Worm (Caenorhabditis elegans) whole organism, late embryonic: ENCODE data around the gene ptp-8.
"Not testable (repeated sequence)": the region's sequence is repeated elsewhere in the genome, so short reads cannot be mapped to it uniquely, and the experiment has no call there.

Experiments used
- C08G9.2 ChIP-seq: sonication (generic microtip); optimal IDR thresholded peaks from 2 replicates; lab custom pipeline; 2016; ENCODE audit warnings: mild to moderate bottlenecking, missing genetic modification characterization, moderate library complexity, missing compliant biosample characterization
- C38D4.7 ChIP-seq: fragments of 200-800 bp; sonication (Bioruptor generic); optimal IDR thresholded peaks from 2 replicates; lab custom pipeline; 2018; ENCODE audit warnings: mild to moderate bottlenecking, missing genetic modification characterization, moderate library complexity, missing compliant biosample characterization
- K09A11.1 ChIP-seq: sonication (generic microtip); optimal IDR thresholded peaks from 2 replicates; lab custom pipeline; 2017; ENCODE audit warnings: antibody characterized with exemption, mild to moderate bottlenecking, missing genetic modification characterization, missing compliant biosample characterization; ENCODE audit not compliant: insufficient read depth
- Y22D7AL.16 ChIP-seq: sonication (generic microtip); optimal IDR thresholded peaks from 2 replicates; lab custom pipeline; 2016; ENCODE audit warnings: missing genetic modification characterization, missing compliant biosample characterization
- ahr-1 ChIP-seq: sonication (generic microtip); optimal IDR thresholded peaks from 2 replicates; lab custom pipeline; 2016; ENCODE audit warnings: missing genetic modification characterization, missing compliant biosample characterization
- ama-1 ChIP-seq: fragments of 150-350 bp; optimal IDR thresholded peaks from 2 replicates; lab custom pipeline; 2014
- ceh-14 ChIP-seq: sonication (generic microtip); optimal IDR thresholded peaks from 2 replicates; lab custom pipeline; 2016; ENCODE audit warnings: missing genotype, missing genetic modification characterization, missing compliant biosample characterization
- ceh-18 ChIP-seq: sonication (generic microtip); optimal IDR thresholded peaks from 2 replicates; lab custom pipeline; 2016; ENCODE audit warnings: missing genetic modification characterization, missing compliant biosample characterization
- ceh-22 ChIP-seq: sonication (generic microtip); optimal IDR thresholded peaks from 2 replicates; lab custom pipeline; 2017; ENCODE audit warnings: missing biosample characterization, missing genetic modification characterization
- ceh-24 ChIP-seq: sonication (generic microtip); optimal IDR thresholded peaks from 2 replicates; lab custom pipeline; 2016; ENCODE audit warnings: mild to moderate bottlenecking, missing genetic modification characterization, missing compliant biosample characterization
- ceh-31 ChIP-seq: sonication (generic microtip); optimal IDR thresholded peaks from 2 replicates; lab custom pipeline; 2016; ENCODE audit warnings: missing genetic modification characterization, missing compliant biosample characterization
- ceh-34 ChIP-seq: sonication (generic microtip); optimal IDR thresholded peaks from 2 replicates; lab custom pipeline; 2016; ENCODE audit warnings: mild to moderate bottlenecking, missing genetic modification characterization, missing compliant biosample characterization
- ceh-48 ChIP-seq: sonication (generic microtip); optimal IDR thresholded peaks from 2 replicates; lab custom pipeline; 2016; ENCODE audit warnings: missing genetic modification characterization, inconsistent platforms, missing compliant biosample characterization
- ceh-6 ChIP-seq: fragments of 200-800 bp; sonication (Bioruptor generic); optimal IDR thresholded peaks from 2 replicates; lab custom pipeline; 2018; ENCODE audit warnings: mild to moderate bottlenecking, missing genetic modification characterization, missing compliant biosample characterization
- dmd-4 ChIP-seq: sonication (generic microtip); optimal IDR thresholded peaks from 2 replicates; lab custom pipeline; 2016; ENCODE audit warnings: borderline replicate concordance, missing genetic modification characterization, missing compliant biosample characterization
- elt-4 ChIP-seq: sonication (generic microtip); optimal IDR thresholded peaks from 2 replicates; lab custom pipeline; 2016; ENCODE audit warnings: missing genetic modification characterization, missing compliant biosample characterization
- ets-4 ChIP-seq: sonication (generic microtip); optimal IDR thresholded peaks from 2 replicates; lab custom pipeline; 2016; ENCODE audit warnings: missing genetic modification characterization, missing compliant biosample characterization
- eyg-1 ChIP-seq: sonication (generic microtip); optimal IDR thresholded peaks from 2 replicates; lab custom pipeline; 2016; ENCODE audit warnings: missing genotype, missing genetic modification characterization, missing compliant biosample characterization
- fkh-10 ChIP-seq: fragments of 150-350 bp; optimal IDR thresholded peaks from 2 replicates; lab custom pipeline; 2014; ENCODE audit warnings: missing biosample characterization, missing genetic modification reagents, missing genetic modification characterization
- fkh-6 ChIP-seq: sonication (generic microtip); optimal IDR thresholded peaks from 2 replicates; lab custom pipeline; 2016; ENCODE audit warnings: missing genetic modification characterization, missing compliant biosample characterization
- gmeb-2 ChIP-seq: sonication (generic microtip); optimal IDR thresholded peaks from 2 replicates; lab custom pipeline; 2016; ENCODE audit warnings: missing genetic modification characterization, inconsistent platforms, missing compliant biosample characterization
- hlh-15 ChIP-seq: sonication (generic microtip); optimal IDR thresholded peaks from 2 replicates; lab custom pipeline; 2016; ENCODE audit warnings: missing genetic modification characterization, missing compliant biosample characterization
- hlh-30 ChIP-seq: sonication (generic microtip); optimal IDR thresholded peaks from 2 replicates; lab custom pipeline; 2017; ENCODE audit warnings: antibody characterized with exemption, missing genetic modification characterization, missing compliant biosample characterization; ENCODE audit not compliant: insufficient read depth
- hlh-8 ChIP-seq: sonication (generic microtip); optimal IDR thresholded peaks from 2 replicates; lab custom pipeline; 2016; ENCODE audit warnings: missing genotype, missing genetic modification characterization, missing compliant biosample characterization
- nhr-11 ChIP-seq: fragments of 150-350 bp; optimal IDR thresholded peaks from 2 replicates; lab custom pipeline; 2014; ENCODE audit warnings: missing biosample characterization, missing genetic modification characterization
- npax-4 ChIP-seq: sonication (generic microtip); optimal IDR thresholded peaks from 2 replicates; lab custom pipeline; 2016; ENCODE audit warnings: missing genetic modification characterization, missing compliant biosample characterization
- pag-3 ChIP-seq: sonication (generic microtip); optimal IDR thresholded peaks from 2 replicates; lab custom pipeline; 2016; ENCODE audit warnings: missing compliant biosample characterization, missing genetic modification characterization, borderline replicate concordance
- pat-9 ChIP-seq: fragments of 200-800 bp; sonication (Bioruptor generic); optimal IDR thresholded peaks from 2 replicates; lab custom pipeline; 2018; ENCODE audit warnings: mild to moderate bottlenecking, missing genetic modification characterization, moderate library complexity, missing compliant biosample characterization
- pax-1 ChIP-seq: fragments of 150-350 bp; optimal IDR thresholded peaks from 2 replicates; lab custom pipeline; 2014; ENCODE audit warnings: missing biosample characterization, missing genetic modification characterization
- pha-2 ChIP-seq: sonication (generic microtip); optimal IDR thresholded peaks from 2 replicates; lab custom pipeline; 2017; ENCODE audit warnings: mild to moderate bottlenecking, missing genetic modification characterization, missing compliant biosample characterization
- pqm-1 ChIP-seq: sonication (generic microtip); optimal IDR thresholded peaks from 2 replicates; lab custom pipeline; 2016; ENCODE audit warnings: missing genetic modification characterization, missing compliant biosample characterization
- ref-2 ChIP-seq: sonication (generic microtip); optimal IDR thresholded peaks from 2 replicates; lab custom pipeline; 2016; ENCODE audit warnings: missing genetic modification characterization, missing compliant biosample characterization
- sdc-2 ChIP-seq: sonication (generic microtip); optimal IDR thresholded peaks from 2 replicates; lab custom pipeline; 2016; ENCODE audit warnings: missing genotype, missing genetic modification characterization, missing compliant biosample characterization
- sox-4 ChIP-seq: sonication (generic microtip); optimal IDR thresholded peaks from 2 replicates; lab custom pipeline; 2017; ENCODE audit warnings: mild to moderate bottlenecking, missing genetic modification characterization, inconsistent platforms, missing compliant biosample characterization
- tbx-7 ChIP-seq: sonication (generic microtip); optimal IDR thresholded peaks from 2 replicates; lab custom pipeline; 2016; ENCODE audit warnings: missing genotype, missing genetic modification characterization, missing compliant biosample characterization
- unc-3 ChIP-seq, 2 experiments: fragments of 200-800 bp in 1 of 2; sonication (Bioruptor generic) in 1 of 2; sonication (generic microtip) in 1 of 2; conservative IDR thresholded peaks in 1 of 2; optimal IDR thresholded peaks in 1 of 2; 2 replicates each; pipeline versions ENCODE4 v1.3.6 to Lab custom; 2016 to 2022; ENCODE audit warnings: missing compliant biosample characterization in 2 of 2, missing genetic modification characterization in 2 of 2, missing genetic modification reagents in 1 of 2
- unc-55 ChIP-seq: sonication (generic microtip); optimal IDR thresholded peaks from 2 replicates; lab custom pipeline; 2017; ENCODE audit warnings: missing biosample characterization, missing genetic modification reagents, missing genetic modification characterization

The ptp-8 gene

ce11 chrIV:7344020-7344419 is 37.8 kb upstream of the ptp-8 start:
- no peak for TF ChIP-seq sox-4 (tag; lab: Kevin White, UChicago)
- TF ChIP-seq pat-9 (tag; lab: Kevin White, UChicago), result no peak
- no peak for TF ChIP-seq C08G9.2 (tag; lab: Kevin White, UChicago)
- TF ChIP-seq pha-2, result no peak
- TF ChIP-seq ceh-48, result no peak
- TF ChIP-seq eyg-1 (tag; lab: Kevin White, UChicago), result no peak
- no peak for TF ChIP-seq ceh-18 (tag; lab: Kevin White, UChicago)
- no peak for TF ChIP-seq nhr-11 (tag; lab: Kevin White, UChicago)
- no peak for TF ChIP-seq unc-55 (GFP tag; lab: Kevin White, UChicago)
- no peak for TF ChIP-seq gmeb-2 (tag; lab: Kevin White, UChicago)
- TF ChIP-seq hlh-8 (tag; lab: Kevin White, UChicago), result no peak
- no peak for TF ChIP-seq ceh-24
- TF ChIP-seq pag-3 (tag; lab: Kevin White, UChicago), result no peak
- no peak for TF ChIP-seq fkh-6 (tag; lab: Kevin White, UChicago)
- TF ChIP-seq npax-4 (tag; lab: Kevin White, UChicago), result no peak

ce11 chrIV:7346751-7347150 is 35.1 kb upstream of the ptp-8 start, which contains the start of gene daf-42:
TSS of gene daf-42 (minus strand) at chrIV:7346851.
- TF ChIP-seq ceh-6 (GFP tag; lab: Kevin White, UChicago), result no peak
- TF ChIP-seq ceh-22 (tag; lab: Kevin White, UChicago), result no peak
- TF ChIP-seq ceh-34 (tag; lab: Kevin White, UChicago), result no peak
- no peak for TF ChIP-seq sdc-2 (tag; lab: Kevin White, UChicago)
- no peak for TF ChIP-seq C08G9.2 (tag; lab: Kevin White, UChicago)
- no peak for TF ChIP-seq fkh-6 (tag; lab: Kevin White, UChicago)
- TF ChIP-seq elt-4 (tag; lab: Kevin White, UChicago), result no peak
- TF ChIP-seq ets-4 (tag; lab: Kevin White, UChicago), result no peak
- no peak for TF ChIP-seq ahr-1
- TF ChIP-seq tbx-7 (tag; lab: Kevin White, UChicago), result no peak
- TF ChIP-seq ceh-14 (tag; lab: Kevin White, UChicago), result no peak
- TF ChIP-seq ceh-31 (tag; lab: Kevin White, UChicago), result no peak

DNA sequence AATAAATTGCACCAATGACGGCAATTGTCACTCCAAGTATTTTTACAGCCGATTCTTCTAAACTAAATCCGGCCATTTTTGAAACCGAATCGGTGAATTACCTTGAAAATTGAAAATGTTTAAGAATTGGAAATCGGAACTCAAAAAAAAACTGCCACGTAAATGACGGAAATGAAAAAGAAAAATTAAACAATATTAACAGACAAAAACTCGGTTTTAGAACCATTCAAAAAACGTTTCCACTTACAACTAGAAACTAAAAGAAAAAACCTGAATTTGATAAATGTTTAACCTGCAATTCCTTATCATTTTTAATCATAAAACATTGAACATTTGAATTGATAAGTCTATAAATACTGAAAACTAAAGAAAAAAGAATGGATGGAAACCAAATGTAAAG is 16.8 kb upstream of the ptp-8 start, which contains the start of gene Y40C5A.4:
Y40C5A.4 (minus strand) TSS at position 101 of the 400 bp plus-strand sequence.
- TF ChIP-seq unc-55 (GFP tag; lab: Kevin White, UChicago); sdc-2 (tag; lab: Kevin White, UChicago); Y22D7AL.16: not testable (repeated sequence)

- not testable (repeated sequence) for TF ChIP-seq unc-3 (GFP tag; conservative IDR thresholded peaks at IDR 0.05; lab: Robert Waterston, UW); unc-3 (tag; optimal IDR thresholded peaks at IDR 0.05; lab: Kevin White, UChicago); pag-3 (tag; lab: Kevin White, UChicago); gmeb-2 (tag; lab: Kevin White, UChicago)
- TF ChIP-seq, all 69 proteins: peak for 0; not testable (repeated sequence) for 69
These were observed 7.0 kb upstream of the ptp-8 start, which contains the start of gene T12B3.3 for ce11 chrIV:7374847-7375246. TSS of gene T12B3.3 (plus strand) at chrIV:7375147.

DNA sequence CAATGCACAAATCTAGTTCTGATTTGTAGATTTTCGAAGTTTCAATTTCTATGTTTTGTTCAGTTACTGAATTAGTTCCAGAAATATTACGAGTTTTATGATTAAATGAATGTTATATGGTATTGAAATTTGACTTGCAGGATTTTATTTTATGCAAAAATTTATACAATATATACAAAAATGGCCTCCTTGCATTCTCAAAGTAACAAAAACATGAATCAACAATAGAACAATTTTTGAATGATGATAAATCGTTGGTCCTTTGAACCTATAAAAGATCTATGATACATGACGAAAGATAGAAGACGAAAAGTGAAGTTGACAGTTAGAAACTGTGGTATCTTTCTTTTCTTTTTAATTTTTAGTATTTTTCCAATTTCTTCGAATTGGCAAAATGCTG is 5.3 kb upstream of the ptp-8 start, which contains the start of gene T12B3.2:
T12B3.2 (plus strand) TSS at position 301 of the 400 bp plus-strand sequence.
- no peak for TF ChIP-seq C38D4.7
- TF ChIP-seq dmd-4, result no peak
- TF ChIP-seq K09A11.1 (tag; lab: Kevin White, UChicago), result no peak
- no peak for TF ChIP-seq ets-4 (tag; lab: Kevin White, UChicago)
- no peak for TF ChIP-seq fkh-10 (GFP tag; lab: Kevin White, UChicago)
- TF ChIP-seq hlh-15 (tag; lab: Kevin White, UChicago), result no peak
- TF ChIP-seq hlh-30 (tag; lab: Kevin White, UChicago), result no peak
- TF ChIP-seq pqm-1, result no peak
- no peak for TF ChIP-seq pax-1 (tag; lab: Kevin White, UChicago)
- TF ChIP-seq ama-1 (lab: Kevin White, UChicago), result no peak
- no peak for TF ChIP-seq ref-2 (tag; lab: Kevin White, UChicago)
- TF ChIP-seq ceh-22 (tag; lab: Kevin White, UChicago), result no peak
